Worm (Caenorhabditis elegans): Measurements from ENCODE around the gene hlh-6.
A peak's percentile ranks its signal among the peaks of the same experiment; 100 is the strongest.

The hlh-6 gene

ce11 chrII:9609296-9609695 is 5.3 kb downstream of the hlh-6 start, which contains the start of gene pap-2:
Gene pap-2, minus strand, starts transcription at chrII:9609396.
- TF ChIP-seq sem-4 (tag; optimal IDR thresholded peaks at IDR 0.05) (no peak), gmeb-1 (tag; optimal IDR thresholded peaks at IDR 0.05) (no peak), dmd-4 (tag; optimal IDR thresholded peaks at IDR 0.05) (no peak), egl-27 (tag; optimal IDR thresholded peaks at IDR 0.05) (no peak), snpc-4 (tag; optimal IDR thresholded peaks at IDR 0.05) (no peak)

DNA sequence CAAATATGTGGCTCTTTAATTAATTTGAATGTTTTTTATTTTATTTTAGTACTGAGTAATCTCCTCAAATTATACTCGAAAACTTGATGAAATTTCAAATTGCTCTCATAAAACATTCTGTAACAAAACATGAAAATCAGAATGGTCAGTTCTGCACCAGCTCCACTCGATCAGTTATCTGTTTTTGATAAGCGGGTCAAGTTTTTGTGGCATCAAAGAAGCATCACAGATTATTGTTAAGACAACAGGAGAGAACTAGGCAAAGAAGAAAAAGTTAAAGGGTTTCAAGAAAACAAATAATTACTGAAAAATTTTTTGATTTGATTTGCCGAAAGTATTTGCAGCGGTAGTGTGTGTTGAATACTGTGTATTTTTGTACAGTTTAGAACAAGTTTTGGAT is 7.5 kb downstream of the hlh-6 start:
- TF ChIP-seq sma-9 (GFP tag; optimal IDR thresholded peaks at IDR 0.05) (peak; percentile 52), sma-9 (tag; optimal IDR thresholded peaks at IDR 0.05) (no peak), sem-4 (tag; optimal IDR thresholded peaks at IDR 0.05) (no peak)

- TF ChIP-seq unc-55 (GFP tag; optimal IDR thresholded peaks at IDR 0.05) = peak; percentile 72
- TF ChIP-seq mdl-1 (tag; optimal IDR thresholded peaks at IDR 0.05) = peak in 1 of 2 experiments; percentile 12
- peak; percentile 39 for TF ChIP-seq C34F6.9 (tag; optimal IDR thresholded peaks at IDR 0.05)
- peak; percentile 30 for TF ChIP-seq crh-2 (tag; optimal IDR thresholded peaks at IDR 0.05)
- TF ChIP-seq nhr-21 (tag; optimal IDR thresholded peaks at IDR 0.05) = no peak
These were observed 8.1 kb downstream of the hlh-6 start for ce11 chrII:9606485-9607036.

ce11 chrII:9605954-9606353 is 8.7 kb downstream of the hlh-6 start:
- no peak for TF ChIP-seq F13H6.1 (tag; optimal IDR thresholded peaks at IDR 0.05)
- TF ChIP-seq sem-4 (tag; optimal IDR thresholded peaks at IDR 0.05) = no peak
- no peak for TF ChIP-seq skn-1 (tag; optimal IDR thresholded peaks at IDR 0.05)
- TF ChIP-seq lin-13 (GFP tag; optimal IDR thresholded peaks at IDR 0.05) = no peak
- TF ChIP-seq zag-1 (tag; optimal IDR thresholded peaks at IDR 0.05) = no peak
- no peak for TF ChIP-seq alr-1 (tag; optimal IDR thresholded peaks at IDR 0.05)
- no peak for TF ChIP-seq mab-5 (tag; optimal IDR thresholded peaks at IDR 0.05)
- no peak for TF ChIP-seq snpc-4 (tag; optimal IDR thresholded peaks at IDR 0.05)
- no peak for TF ChIP-seq unc-39 (tag; optimal IDR thresholded peaks at IDR 0.05)
- TF ChIP-seq ceh-82 (tag; optimal IDR thresholded peaks at IDR 0.05) = no peak
- no peak for TF ChIP-seq nhr-6 (tag; optimal IDR thresholded peaks at IDR 0.05)
- TF ChIP-seq mdl-1 (tag; optimal IDR thresholded peaks at IDR 0.05) = peak in 1 of 2 experiments; percentile 4
- TF ChIP-seq nhr-21 (tag; optimal IDR thresholded peaks at IDR 0.05) = peak; percentile 54
- no peak for TF ChIP-seq nhr-10 (tag; optimal IDR thresholded peaks at IDR 0.05)
- TF ChIP-seq crh-2 (tag; optimal IDR thresholded peaks at IDR 0.05) = no peak
- peak; percentile 87 for TF ChIP-seq sma-9 (GFP tag; optimal IDR thresholded peaks at IDR 0.05)
- TF ChIP-seq sma-9 (tag; optimal IDR thresholded peaks at IDR 0.05) = no peak
- no peak for TF ChIP-seq ztf-4 (tag; optimal IDR thresholded peaks at IDR 0.05)
- no peak for TF ChIP-seq Y55F3AM.14 (GFP tag; optimal IDR thresholded peaks at IDR 0.05)
- no peak for TF ChIP-seq ZK546.5 (tag; optimal IDR thresholded peaks at IDR 0.05)
- no peak for TF ChIP-seq egl-27 (tag; optimal IDR thresholded peaks at IDR 0.05)
- TF ChIP-seq lin-11 (tag; optimal IDR thresholded peaks at IDR 0.05) = no peak
- no peak for TF ChIP-seq R02D3.7 (tag; optimal IDR thresholded peaks at IDR 0.05)
- TF ChIP-seq dmd-4 (tag; optimal IDR thresholded peaks at IDR 0.05) = no peak
- no peak for TF ChIP-seq ama-1 (optimal IDR thresholded peaks at IDR 0.05)
- TF ChIP-seq elt-3 (tag; optimal IDR thresholded peaks at IDR 0.05) = no peak
- TF ChIP-seq nhr-77 (tag; optimal IDR thresholded peaks at IDR 0.05) = no peak
- TF ChIP-seq ceh-16 (tag; optimal IDR thresholded peaks at IDR 0.05) = peak; percentile 49
- TF ChIP-seq unc-62 (GFP tag; optimal IDR thresholded peaks at IDR 0.05) = no peak
- TF ChIP-seq ztf-11 (tag; optimal IDR thresholded peaks at IDR 0.05) = no peak
- no peak for TF ChIP-seq peb-1 (tag; optimal IDR thresholded peaks at IDR 0.05)
- TF ChIP-seq sma-3 (GFP tag; optimal IDR thresholded peaks at IDR 0.05) = no peak
- TF ChIP-seq gmeb-1 (tag; optimal IDR thresholded peaks at IDR 0.05) = no peak
- TF ChIP-seq nhr-25 (tag; optimal IDR thresholded peaks at IDR 0.05) = peak; percentile 57
- no peak for TF ChIP-seq elt-1 (tag; optimal IDR thresholded peaks at IDR 0.05)
- TF ChIP-seq lin-39 (tag; optimal IDR thresholded peaks at IDR 0.05) = no peak
- no peak for TF ChIP-seq nhr-129 (tag; optimal IDR thresholded peaks at IDR 0.05)
- TF ChIP-seq nhr-12 (tag; optimal IDR thresholded peaks at IDR 0.05) = no peak
- no peak for TF ChIP-seq nhr-11 (tag; optimal IDR thresholded peaks at IDR 0.05)
- peak; percentile 6 for TF ChIP-seq C34F6.9 (tag; optimal IDR thresholded peaks at IDR 0.05)
- no peak for TF ChIP-seq lsy-2 (tag; optimal IDR thresholded peaks at IDR 0.05)
- peak; percentile 72 for TF ChIP-seq blmp-1 (tag; optimal IDR thresholded peaks at IDR 0.05; ENCODE audit: insufficient read depth)
- no peak for TF ChIP-seq nhr-23 (tag; optimal IDR thresholded peaks at IDR 0.05)
- no peak for TF ChIP-seq aly-2 (tag; optimal IDR thresholded peaks at IDR 0.05)
- no peak for TF ChIP-seq unc-55 (GFP tag; optimal IDR thresholded peaks at IDR 0.05)
- TF ChIP-seq ztf-1 (GFP tag; conservative IDR thresholded peaks at IDR 0.05) = no peak
- TF ChIP-seq mbf-1 (tag; optimal IDR thresholded peaks at IDR 0.05) = no peak

Measured in whole organism, L2 larva.